Worm (Caenorhabditis elegans): ENCODE results near the gene atz-1.

Gene atz-1

DNA sequence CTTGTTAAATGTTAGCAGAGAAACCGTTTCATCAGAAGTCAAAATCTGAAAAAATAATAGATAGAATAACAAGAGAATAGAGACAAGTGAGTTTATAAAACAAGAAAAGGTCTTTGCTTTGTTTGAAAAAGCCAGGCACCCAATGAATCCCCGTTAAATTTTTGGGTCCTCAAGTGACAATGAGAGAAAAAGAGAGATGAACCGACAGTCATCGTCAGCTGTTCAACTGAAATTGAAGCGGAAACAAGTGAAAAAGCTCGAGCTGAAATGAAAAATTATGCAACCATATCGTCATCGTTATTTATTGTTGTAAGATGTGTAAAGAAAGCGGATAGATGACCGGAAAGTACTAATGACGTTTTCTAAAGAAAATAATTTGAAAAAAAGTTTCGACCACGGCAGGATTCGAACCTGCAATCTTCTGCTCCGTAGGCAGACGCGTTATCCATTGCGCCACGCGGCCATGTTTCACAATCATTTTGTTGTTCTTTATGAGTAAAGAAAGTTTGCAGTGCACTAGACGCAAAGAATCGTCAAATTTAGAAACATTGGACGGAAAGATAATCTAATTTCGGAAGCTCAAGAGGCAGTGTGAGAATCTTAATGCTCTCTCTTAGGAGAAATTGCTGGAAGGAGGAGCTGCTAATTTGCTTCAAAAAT is 41.7 kb upstream of the atz-1 start, which contains the start of gene F08G5.3 (continued):
- TF ChIP-seq die-1 (tag; optimal IDR thresholded peaks at IDR 0.05) (peak; percentile 89), chd-7 (tag; optimal IDR thresholded peaks at IDR 0.05) (peak; percentile 47), unc-62 (GFP tag; optimal IDR thresholded peaks at IDR 0.05) (no peak), hlh-12 (tag; optimal IDR thresholded peaks at IDR 0.05) (peak; percentile 38), let-526 (GFP tag; IDR thresholded peaks at IDR 0.05) (no peak), snpc-1.3 (tag; optimal IDR thresholded peaks at IDR 0.05; ENCODE audit: insufficient read depth) (peak; percentile 74), ztf-26 (tag; optimal IDR thresholded peaks at IDR 0.05) (peak; percentile 26), ztf-18 (tag; optimal IDR thresholded peaks at IDR 0.05) (peak; percentile 66), tbp1 (GFP tag; optimal IDR thresholded peaks at IDR 0.05) (peak; percentile 94), Y95B8A.8 (GFP tag; IDR thresholded peaks at IDR 0.05) (no peak), attf-6 (GFP tag; IDR thresholded peaks at IDR 0.05) (peak; percentile 75), egrh-3 (GFP tag; IDR thresholded peaks at IDR 0.05) (peak; percentile 49), mxl-1 (tag; optimal IDR thresholded peaks at IDR 0.05) (peak; percentile 45), dpff-1 (tag; optimal IDR thresholded peaks at IDR 0.05) (no peak), bed-1 (GFP tag; IDR thresholded peaks at IDR 0.05) (0 out of 2 replicates have a peak, but pooled peaks have one; percentile 68), bed-2 (GFP tag; IDR thresholded peaks at IDR 0.05) (no peak), madf-6 (GFP tag; IDR thresholded peaks at IDR 0.05) (peak; percentile 43; the same call in 1 of the 2 replicates), lir-1 (GFP tag; conservative IDR thresholded peaks at IDR 0.05) (no peak), efl-1 (GFP tag; optimal IDR thresholded peaks at IDR 0.05) (no peak), athp-1 (tag; optimal IDR thresholded peaks at IDR 0.05) (peak; percentile 58), fkh-3 (tag; optimal IDR thresholded peaks at IDR 0.05) (peak; percentile 47), tlf-1 (GFP tag; optimal IDR thresholded peaks at IDR 0.05) (peak; percentile 48), ZK185.1 (tag; optimal IDR thresholded peaks at IDR 0.05; ENCODE audit: poor library complexity, severe bottlenecking) (peak; percentile 63), aptf-3 (GFP tag; IDR thresholded peaks at IDR 0.05) (no peak), lsy-27 (tag; optimal IDR thresholded peaks at IDR 0.05; ENCODE audit: borderline replicate concordance, insufficient read depth) (no peak), repo-1 (tag; optimal IDR thresholded peaks at IDR 0.05) (peak; percentile 24), atf-7 (tag; optimal IDR thresholded peaks at IDR 0.05) (no peak), zfh-2 (GFP tag; conservative IDR thresholded peaks at IDR 0.05) (no peak), D2030.7 (GFP tag; IDR thresholded peaks at IDR 0.05) (peak; percentile 91), pha-4 (tag; optimal IDR thresholded peaks at IDR 0.05) (no peak), snpc-1.1 (tag; optimal IDR thresholded peaks at IDR 0.05; ENCODE audit: insufficient read depth) (peak; percentile 78), ceh-58 (GFP tag; IDR thresholded peaks at IDR 0.05) (no peak), B0019.2 (GFP tag; conservative IDR thresholded peaks at IDR 0.05) (peak; percentile 60; the same call in 1 of the 2 replicates), ceh-27 (GFP tag; optimal IDR thresholded peaks at IDR 0.05) (peak; percentile 46), nhr-27 (tag; optimal IDR thresholded peaks at IDR 0.05) (no peak), lin-26 (GFP tag; IDR thresholded peaks at IDR 0.05) (peak; percentile 91), akir-1 (GFP tag; optimal IDR thresholded peaks at IDR 0.05) (no peak), attf-3 (GFP tag; conservative IDR thresholded peaks at IDR 0.05) (peak; percentile 42; the same call in 1 of the 2 replicates), F57C9.4 (tag; optimal IDR thresholded peaks at IDR 0.05) (no peak), xnd-1 (tag; optimal IDR thresholded peaks at IDR 0.05) (no peak), ceh-79 (tag; optimal IDR thresholded peaks at IDR 0.05) (peak; percentile 27), ztf-3 (GFP tag; optimal IDR thresholded peaks at IDR 0.05) (no peak), rec-8 (tag; optimal IDR thresholded peaks at IDR 0.05) (peak; percentile 49 to 90), B0336.3 (GFP tag; IDR thresholded peaks at IDR 0.05) (no peak), F55B11.4 (tag; optimal IDR thresholded peaks at IDR 0.05; ENCODE audit: borderline replicate concordance, insufficient read depth) (no peak), ccch-3 (GFP tag; optimal IDR thresholded peaks at IDR 0.05) (no peak), pbrm-1 (GFP tag; IDR thresholded peaks at IDR 0.05) (peak; percentile 77)

All from whole organism, young adult.